Worm (Caenorhabditis elegans) whole organism, young adult: ENCODE data around the gene srg-50.

Source experiments
- C17E4.6 ChIP-seq: fragments of 200-800 bp; sonication (Bioruptor generic); IDR thresholded peaks from 2 replicates; pipeline ENCODE4 v1.3.6; 2022; ENCODE audit warnings: missing genetic modification reagents, missing genetic modification characterization, missing compliant biosample characterization
- D2030.7 ChIP-seq: fragments of 200-800 bp; sonication (Bioruptor generic); IDR thresholded peaks from 2 replicates; pipeline ENCODE4 v1.3.6; 2022; ENCODE audit warnings: missing genetic modification reagents, missing genetic modification characterization, missing compliant biosample characterization
- F23B12.7 ChIP-seq: sonication (generic microtip); optimal IDR thresholded peaks from 2 replicates; lab custom pipeline; 2017; ENCODE audit warnings: missing genetic modification characterization, mild to moderate bottlenecking, missing compliant biosample characterization, antibody characterized with exemption, moderate library complexity; ENCODE audit not compliant: insufficient read depth
- F37B4.10 ChIP-seq: fragments of 200-800 bp; sonication (Bioruptor generic); IDR thresholded peaks from 2 replicates; pipeline ENCODE4 v1.3.6; 2022; ENCODE audit warnings: missing genetic modification characterization, missing compliant biosample characterization
- Y79H2A.3 ChIP-seq: fragments of 200-800 bp; sonication (Bioruptor generic); conservative IDR thresholded peaks from 2 replicates; pipeline ENCODE4 v1.3.6; 2022; ENCODE audit warnings: missing genetic modification reagents, missing genetic modification characterization, missing compliant biosample characterization
- ZK185.1 ChIP-seq: sonication (generic microtip); optimal IDR thresholded peaks from 2 replicates; lab custom pipeline; 2016; ENCODE audit warnings: mild to moderate bottlenecking, missing genetic modification characterization, missing compliant biosample characterization; ENCODE audit not compliant: poor library complexity, severe bottlenecking
- aptf-3 ChIP-seq: fragments of 200-800 bp; sonication (Bioruptor generic); IDR thresholded peaks from 2 replicates; pipeline ENCODE4 v1.3.6; 2022; ENCODE audit warnings: missing genetic modification characterization, missing compliant biosample characterization
- ceh-27 ChIP-seq: fragments of 200-800 bp; sonication (Bioruptor generic); optimal IDR thresholded peaks from 2 replicates; lab custom pipeline; 2018; ENCODE audit warnings: mild to moderate bottlenecking, missing genetic modification characterization, moderate library complexity, missing compliant biosample characterization
- dox-1 ChIP-seq: fragments of 200-800 bp; sonication (Bioruptor generic); IDR thresholded peaks from 2 replicates; pipeline ENCODE4 v1.3.6; 2022; ENCODE audit warnings: missing genetic modification reagents, missing genetic modification characterization, missing compliant biosample characterization
- dpff-1 ChIP-seq: sonication (generic microtip); optimal IDR thresholded peaks from 2 replicates; lab custom pipeline; 2017; ENCODE audit warnings: mild to moderate bottlenecking, missing genetic modification characterization, missing compliant biosample characterization
- egl-44 ChIP-seq: fragments of 200-800 bp; sonication (Bioruptor generic); IDR thresholded peaks from 2 replicates; pipeline ENCODE4 v1.3.6; 2022; ENCODE audit warnings: missing genetic modification reagents, missing genetic modification characterization, missing compliant biosample characterization
- him-1 ChIP-seq: sonication (generic microtip); optimal IDR thresholded peaks from 2 replicates; lab custom pipeline; 2016; ENCODE audit warnings: missing genotype, missing genetic modification reagents, missing genetic modification characterization, missing compliant biosample characterization
- hmg-1.2 ChIP-seq: fragments of 200-800 bp; sonication (Bioruptor generic); IDR thresholded peaks from 2 replicates; pipeline ENCODE4 v1.3.6; 2022; ENCODE audit warnings: missing genetic modification reagents, missing genetic modification characterization, missing compliant biosample characterization
- hrde-1 ChIP-seq: sonication (generic microtip); optimal IDR thresholded peaks from 2 replicates; lab custom pipeline; 2016; ENCODE audit warnings: missing genetic modification characterization, mild to moderate bottlenecking, missing compliant biosample characterization, moderate library complexity, missing genotype, missing genetic modification reagents, borderline replicate concordance
- let-526 ChIP-seq: fragments of 200-800 bp; sonication (Bioruptor generic); IDR thresholded peaks from 2 replicates; pipeline ENCODE4 v1.3.6; 2022; ENCODE audit warnings: missing genetic modification reagents, missing genetic modification characterization, missing compliant biosample characterization
- let-607 ChIP-seq, 2 experiments: fragments of 200-800 bp in 1 of 2; sonication (Bioruptor generic) in 1 of 2; sonication (generic microtip) in 1 of 2; optimal IDR thresholded peaks; 2 replicates each; lab custom pipeline; 2016 to 2018; ENCODE audit warnings: mild to moderate bottlenecking in 2 of 2, missing compliant biosample characterization in 2 of 2, missing genetic modification characterization in 2 of 2, moderate library complexity in 2 of 2, missing genotype in 1 of 2
- lin-26 ChIP-seq: fragments of 200-800 bp; sonication (Bioruptor generic); IDR thresholded peaks from 2 replicates; pipeline ENCODE4 v1.3.6; 2022; ENCODE audit warnings: missing genetic modification reagents, missing genetic modification characterization, missing compliant biosample characterization
- madf-3 ChIP-seq: fragments of 200-800 bp; sonication (Bioruptor generic); IDR thresholded peaks from 2 replicates; pipeline ENCODE4 v1.3.6; 2022; ENCODE audit warnings: missing genetic modification reagents, missing genetic modification characterization, missing compliant biosample characterization
- madf-6 ChIP-seq: fragments of 200-800 bp; sonication (Bioruptor generic); IDR thresholded peaks from 2 replicates; pipeline ENCODE4 v1.3.6; 2022; ENCODE audit warnings: missing genetic modification reagents, missing genetic modification characterization, missing compliant biosample characterization
- mcd-1 ChIP-seq: fragments of 200-800 bp; sonication (Bioruptor generic); IDR thresholded peaks from 2 replicates; pipeline ENCODE4 v1.3.6; 2022; ENCODE audit warnings: missing genetic modification reagents, missing genetic modification characterization, missing compliant biosample characterization
- mes-4 ChIP-seq: sonication (generic microtip); optimal IDR thresholded peaks from 2 replicates; lab custom pipeline; 2016; ENCODE audit warnings: missing genotype, missing genetic modification characterization, missing compliant biosample characterization
- nfya-1 ChIP-seq: sonication (generic microtip); optimal IDR thresholded peaks from 2 replicates; lab custom pipeline; 2017; ENCODE audit warnings: antibody characterized with exemption, missing compliant biosample characterization, missing genetic modification characterization, borderline replicate concordance; ENCODE audit not compliant: insufficient read depth
- nfyb-1 ChIP-seq: fragments of 200-800 bp; sonication (Bioruptor generic); IDR thresholded peaks from 2 replicates; pipeline ENCODE4 v1.3.6; 2022; ENCODE audit warnings: missing genetic modification reagents, missing genetic modification characterization, missing compliant biosample characterization
- nhr-120 ChIP-seq: fragments of 200-800 bp; sonication (Bioruptor generic); IDR thresholded peaks from 2 replicates; pipeline ENCODE4 v1.3.6; 2022; ENCODE audit warnings: missing genetic modification characterization, missing compliant biosample characterization
- nhr-80 ChIP-seq: sonication (generic microtip); optimal IDR thresholded peaks from 2 replicates; lab custom pipeline; 2016; ENCODE audit warnings: missing genetic modification characterization, missing compliant biosample characterization
- sea-2 ChIP-seq: fragments of 200-800 bp; sonication (Bioruptor generic); IDR thresholded peaks from 2 replicates; pipeline ENCODE4 v1.3.6; 2022; ENCODE audit warnings: missing genetic modification characterization, missing compliant biosample characterization
- snpc-1.3 ChIP-seq: sonication (generic microtip); optimal IDR thresholded peaks from 2 replicates; lab custom pipeline; 2017; ENCODE audit warnings: missing genetic modification characterization, mild to moderate bottlenecking, missing compliant biosample characterization, antibody characterized with exemption, moderate library complexity, missing genotype, missing genetic modification reagents; ENCODE audit not compliant: insufficient read depth
- snpc-4 ChIP-seq, 5 experiments: fragments of 150-350 bp in 1 of 5; sonication (generic microtip) in 4 of 5; optimal IDR thresholded peaks; 2 replicates each; lab custom pipeline; 2014 to 2018; ENCODE audit warnings: missing genetic modification characterization in 5 of 5, missing biosample characterization in 3 of 5, antibody characterized with exemption in 2 of 5, mild to moderate bottlenecking in 2 of 5, missing compliant biosample characterization in 2 of 5, missing genotype in 2 of 5, moderate library complexity in 2 of 5, missing genetic modification reagents in 1 of 5
- somi-1 ChIP-seq: fragments of 200-800 bp; sonication (Bioruptor generic); optimal IDR thresholded peaks from 2 replicates; lab custom pipeline; 2018; ENCODE audit warnings: mild to moderate bottlenecking, missing genetic modification characterization, missing compliant biosample characterization
- unc-130 ChIP-seq: sonication (generic microtip); optimal IDR thresholded peaks from 2 replicates; lab custom pipeline; 2016; ENCODE audit warnings: missing genetic modification reagents, missing genetic modification characterization, missing compliant biosample characterization
- unc-62 ChIP-seq: fragments of 150-350 bp; optimal IDR thresholded peaks from 2 replicates; lab custom pipeline; 2014; ENCODE audit warnings: missing biosample characterization, missing genetic modification reagents, missing genetic modification characterization
- ztf-25 ChIP-seq: fragments of 200-800 bp; sonication (Bioruptor generic); IDR thresholded peaks from 2 replicates; pipeline ENCODE4 v1.3.6; 2022; ENCODE audit warnings: missing genetic modification reagents, missing genetic modification characterization, missing compliant biosample characterization
- ztf-6 ChIP-seq: fragments of 200-800 bp; sonication (Bioruptor generic); IDR thresholded peaks from 2 replicates; pipeline ENCODE4 v1.3.6; 2022; ENCODE audit warnings: missing genetic modification reagents, missing genetic modification characterization, missing compliant biosample characterization

The srg-50 gene

DNA sequence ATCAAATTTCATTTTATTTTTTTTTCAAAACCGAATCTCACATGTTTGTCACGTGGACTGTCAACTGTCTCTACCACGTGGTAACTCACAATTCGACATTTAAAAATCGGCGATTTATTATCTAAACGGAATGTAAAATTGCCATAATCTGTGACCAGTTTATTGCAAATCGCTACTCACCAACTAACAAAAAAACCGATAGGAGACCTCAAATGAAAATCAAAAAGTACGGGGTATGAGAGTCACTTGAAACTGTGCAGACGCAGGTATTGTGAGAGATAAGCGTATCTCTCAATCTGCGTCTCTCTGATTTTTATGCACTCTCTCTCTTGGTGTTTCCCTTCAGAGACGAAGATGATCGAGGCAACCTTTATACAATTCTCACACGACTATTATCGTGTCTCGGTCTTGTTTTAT, 27.2 kb downstream of the srg-50 start (continued):
- TF ChIP-seq hmg-1.2 (peak; percentile 70; the same call in 1 of the 2 replicates), madf-6 (GFP tag; lab: Robert Waterston, UW) (no peak), nfyb-1 (no peak), Y79H2A.3 (GFP tag; lab: Robert Waterston, UW) (no peak), ztf-6 (no peak), sea-2 (no peak)

DNA sequence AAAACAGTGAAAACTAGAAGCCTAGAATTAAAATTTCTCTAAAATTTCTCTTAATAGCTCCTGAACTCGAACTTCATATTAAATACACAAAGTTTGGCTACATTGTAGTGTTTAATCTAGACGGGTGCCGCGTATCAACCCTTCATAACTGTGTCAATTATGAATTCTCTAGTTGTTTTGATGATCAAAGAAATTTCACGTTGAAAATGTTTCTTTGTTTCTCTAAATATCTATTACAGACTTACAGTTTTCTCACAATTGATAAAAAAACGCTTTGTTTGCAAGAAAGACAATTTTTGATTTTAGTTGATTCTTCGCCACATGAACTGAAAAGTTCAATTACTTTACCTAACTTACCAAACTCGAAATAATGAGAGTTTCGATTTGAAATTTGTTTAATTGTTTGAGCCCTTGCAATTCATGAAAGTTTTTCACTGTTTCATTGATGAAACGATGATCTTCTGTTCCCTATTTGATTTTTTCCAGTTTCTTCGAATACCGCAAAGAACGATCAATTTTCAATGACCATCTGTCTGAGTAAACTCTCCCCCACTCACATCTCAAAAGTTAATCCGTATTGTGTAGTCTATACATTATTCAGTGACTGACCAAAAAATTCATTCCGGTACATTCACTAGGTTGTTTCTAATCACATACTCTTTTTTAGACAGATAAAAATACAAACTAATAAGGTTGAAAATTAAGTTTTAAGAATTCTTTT, 28.2 kb downstream of the srg-50 start:
- TF ChIP-seq dpff-1 (tag; lab: Kevin White, UChicago) (no peak), C17E4.6 (GFP tag; lab: Robert Waterston, UW) (no peak), ZK185.1 (tag; lab: Kevin White, UChicago) (no peak), let-526 (no peak), ceh-27 (no peak), let-607 (tag; optimal IDR thresholded peaks at IDR 0.05; lab: Kevin White, UChicago) (peak in 1 of 2 experiments; percentile 39), hrde-1 (tag; lab: Kevin White, UChicago) (no peak), nhr-80 (tag; lab: Kevin White, UChicago) (peak; percentile 52), mes-4 (tag; lab: Kevin White, UChicago) (no peak), unc-130 (GFP tag; lab: Kevin White, UChicago) (no peak), him-1 (tag; lab: Kevin White, UChicago) (no peak)
- TF ChIP-seq, all 124 proteins: peak for 2

DNA sequence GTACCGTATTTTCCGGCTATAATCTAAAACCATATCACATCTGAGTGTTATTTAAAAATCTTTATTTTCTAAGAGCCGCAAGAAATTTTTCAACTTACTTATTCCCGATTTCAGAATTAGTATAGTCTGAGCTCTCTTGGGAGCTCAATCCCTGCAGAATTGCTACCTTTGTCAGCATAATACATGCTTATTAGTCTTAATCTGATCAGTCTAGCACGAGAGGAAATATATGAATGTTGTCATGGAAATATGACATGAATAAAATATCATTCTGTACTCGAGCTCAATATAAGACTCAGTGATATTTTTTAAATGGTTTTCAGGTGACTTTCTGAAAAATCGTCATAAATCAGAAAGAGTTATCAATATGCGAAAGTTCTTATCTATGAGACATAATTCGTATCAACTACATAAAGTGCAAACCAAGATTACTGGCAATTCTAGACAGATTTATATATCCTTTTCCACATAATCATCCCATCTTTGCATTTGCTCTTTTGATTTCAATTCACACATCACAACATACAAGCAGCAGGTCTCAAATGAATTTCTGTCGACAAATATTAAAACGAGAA, 29.5 kb downstream of the srg-50 start:
- no peak for TF ChIP-seq nfya-1 (tag; lab: Kevin White, UChicago)
- TF ChIP-seq aptf-3 (GFP tag; lab: Robert Waterston, UW): no peak
- TF ChIP-seq nhr-120 (GFP tag; lab: Robert Waterston, UW): no peak
- TF ChIP-seq hrde-1 (tag; lab: Kevin White, UChicago): no peak
- TF ChIP-seq egl-44 (GFP tag; lab: Robert Waterston, UW): no peak
- TF ChIP-seq snpc-4 (GFP tag; optimal IDR thresholded peaks at IDR 0.05; lab: Kevin White, UChicago): no peak
- no peak for TF ChIP-seq snpc-4 (tag; optimal IDR thresholded peaks at IDR 0.05; lab: Kevin White, UChicago)
- TF ChIP-seq unc-62: no peak
- no peak for TF ChIP-seq mcd-1 (GFP tag; lab: Robert Waterston, UW)
- no peak for TF ChIP-seq lin-26 (GFP tag; lab: Robert Waterston, UW)
- TF ChIP-seq F37B4.10 (GFP tag; lab: Robert Waterston, UW): no peak
- no peak for TF ChIP-seq somi-1 (GFP tag; lab: Kevin White, UChicago)
- no peak for TF ChIP-seq madf-3 (GFP tag; lab: Robert Waterston, UW)
- TF ChIP-seq D2030.7: no peak
- TF ChIP-seq F23B12.7 (tag; lab: Kevin White, UChicago): no peak
- no peak for TF ChIP-seq nfyb-1
- TF ChIP-seq dox-1 (GFP tag; lab: Robert Waterston, UW): no peak
- no peak for TF ChIP-seq ztf-25 (GFP tag; lab: Robert Waterston, UW)
- no peak for TF ChIP-seq snpc-1.3 (tag; lab: Kevin White, UChicago)
